Fruit fly (Drosophila melanogaster) whole organism, embryonic: ENCODE results near the gene Cdc7.

Source experiments
- Ada2b ChIP-seq: fragments of 200-800 bp; sonication (Bioruptor generic); IDR thresholded peaks from 2 replicates; pipeline ENCODE4 v1.3.6; 2022; ENCODE audit warnings: missing biosample characterization, missing genetic modification characterization
- CG10959 ChIP-seq: fragments of 200-800 bp; sonication (Bioruptor generic); IDR thresholded peaks from 2 replicates; pipeline ENCODE4 v1.3.6; 2022; ENCODE audit warnings: missing biosample characterization, missing genetic modification characterization
- CG11085 ChIP-seq: fragments of 200-800 bp; sonication (Bioruptor generic); IDR thresholded peaks from 2 replicates; pipeline ENCODE4 v1.3.6; 2022; ENCODE audit warnings: missing biosample characterization, missing genetic modification characterization
- CG11723 ChIP-seq: fragments of 200-800 bp; sonication (Bioruptor generic); optimal IDR thresholded peaks from 2 replicates; lab custom pipeline; 2017; ENCODE audit warnings: missing biosample characterization, mild to moderate bottlenecking, missing genetic modification characterization
- CG2129 ChIP-seq: fragments of 200-800 bp; sonication (Bioruptor generic); IDR thresholded peaks from 2 replicates; pipeline ENCODE4 v1.3.6; 2022; ENCODE audit warnings: missing biosample characterization, missing genetic modification characterization; ENCODE audit not compliant: partially characterized antibody
- CG4404 ChIP-seq: fragments of 200-800 bp; sonication (Bioruptor generic); IDR thresholded peaks from 2 replicates; pipeline ENCODE4 v1.3.6; 2022; ENCODE audit warnings: missing biosample characterization, missing genetic modification characterization
- CG8924 ChIP-seq: fragments of 200-800 bp; optimal IDR thresholded peaks from 3 replicates; lab custom pipeline; 2019; ENCODE audit warnings: missing biosample characterization, mild to moderate bottlenecking, missing genetic modification characterization, moderate library complexity
- CG9215 ChIP-seq: fragments of 200-800 bp; sonication (Bioruptor generic); IDR thresholded peaks from 2 replicates; pipeline ENCODE4 v1.3.6; 2022; ENCODE audit warnings: missing biosample characterization, missing genetic modification characterization
- HLH4C ChIP-seq: fragments of 200-800 bp; sonication (Bioruptor generic); IDR thresholded peaks from 3 replicates; pipeline ENCODE4 v1.3.6; 2022; ENCODE audit warnings: missing biosample characterization, missing genetic modification characterization; ENCODE audit not compliant: partially characterized antibody
- Opbp ChIP-seq: fragments of 200-800 bp; sonication (Bioruptor generic); IDR thresholded peaks from 3 replicates; pipeline ENCODE4 v1.3.6; 2022; ENCODE audit warnings: missing biosample characterization, missing genetic modification characterization; ENCODE audit not compliant: partially characterized antibody
- abd-A ChIP-seq: fragments of 200-800 bp; sonication (Bioruptor generic); optimal IDR thresholded peaks from 3 replicates; lab custom pipeline; 2019; ENCODE audit warnings: missing biosample characterization, mild to moderate bottlenecking, missing genetic modification characterization, moderate library complexity
- cg ChIP-seq: fragments of 200-800 bp; sonication (Bioruptor generic); optimal IDR thresholded peaks from 3 replicates; lab custom pipeline; 2019; ENCODE audit warnings: missing biosample characterization, mild to moderate bottlenecking, missing genetic modification characterization, moderate library complexity
- hbn ChIP-seq: fragments of 200-800 bp; sonication (Bioruptor generic); IDR thresholded peaks from 2 replicates; pipeline ENCODE4 v1.3.6; 2022; ENCODE audit warnings: missing biosample characterization, missing genetic modification characterization; ENCODE audit not compliant: partially characterized antibody
- otp ChIP-seq: fragments of 200-800 bp; sonication (Bioruptor generic); IDR thresholded peaks from 3 replicates; pipeline ENCODE4, ENCODE4 v1.3.6; 2022; ENCODE audit warnings: missing biosample characterization, missing genetic modification characterization
- ro ChIP-seq: fragments of 200-800 bp; sonication (Bioruptor generic); IDR thresholded peaks from 2 replicates; pipeline ENCODE4 v1.3.6; 2022; ENCODE audit warnings: missing biosample characterization, missing genetic modification characterization
- sr ChIP-seq: fragments of 200-800 bp; sonication (Bioruptor generic); IDR thresholded peaks from 3 replicates; pipeline ENCODE4 v1.3.6; 2022; ENCODE audit warnings: missing biosample characterization, missing genetic modification characterization

Gene Cdc7

DNA sequence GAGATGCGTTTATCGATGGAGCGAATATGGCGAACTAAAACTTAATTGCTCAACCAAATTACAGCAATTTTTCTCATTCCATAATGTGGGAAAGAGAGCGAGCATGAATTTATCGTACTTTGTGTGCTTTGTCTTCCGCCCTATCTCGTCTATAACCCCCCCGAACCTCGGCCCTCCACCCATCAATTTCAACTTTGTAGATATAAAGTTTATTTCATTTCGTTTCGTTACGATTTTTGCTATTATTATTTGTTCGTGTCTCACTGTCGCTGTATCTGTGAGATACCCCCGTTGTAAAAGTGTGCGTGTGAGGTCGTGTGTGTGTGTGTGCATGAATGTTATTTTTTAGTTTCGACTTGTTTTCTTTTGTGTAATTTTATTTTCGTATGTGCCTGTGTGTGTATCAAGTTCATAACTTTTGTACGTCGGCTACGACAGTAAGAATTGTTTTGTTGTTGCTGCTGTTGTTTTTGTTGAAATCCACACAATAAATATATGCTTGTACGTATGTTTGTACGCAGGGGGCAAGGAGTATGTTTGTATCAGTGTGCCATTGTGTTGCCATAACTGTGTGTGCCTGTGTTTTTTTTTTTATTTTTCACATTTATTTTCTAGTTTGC, 54.3 kb downstream of the Cdc7 start (continued):
- TF ChIP-seq CG10959 (GFP tag; lab: Robert Waterston, UW) (no peak), CG9215 (no peak), hbn (GFP tag; lab: Robert Waterston, UW) (no peak), CG11723 (GFP tag; lab: Kevin White, UChicago) (no peak), CG8924 (tag; lab: Kevin White, UChicago) (peak; percentile 24), Ada2b (GFP tag; lab: Robert Waterston, UW) (no peak), CG11085 (GFP tag; lab: Robert Waterston, UW) (no peak), Opbp (GFP tag; lab: Robert Waterston, UW) (no peak), sr (GFP tag; lab: Robert Waterston, UW) (no peak), otp (GFP tag; lab: Robert Waterston, UW) (no peak), HLH4C (GFP tag; lab: Robert Waterston, UW) (peak; percentile 45; the same call in 1 of the 3 replicates), cg (GFP tag; lab: Kevin White, UChicago) (peak; percentile 81), CG4404 (GFP tag; lab: Robert Waterston, UW) (no peak), ro (no peak), CG2129 (GFP tag; lab: Robert Waterston, UW) (no peak), abd-A (tag; lab: Kevin White, UChicago) (peak; percentile 33)
